Worm (Caenorhabditis elegans): ENCODE measurements around the gene C29F7.1.

ce11 chrX:13415722-13416121 is 6.0 kb downstream of the C29F7.1 start, which contains the start of gene C29F7.2:
- TF ChIP-seq Y105C5A.15 (GFP tag; IDR thresholded peaks at IDR 0.05) = no peak
- no peak for TF ChIP-seq zfp-2 (tag; optimal IDR thresholded peaks at IDR 0.05)
- TF ChIP-seq set-16 (GFP tag; IDR thresholded peaks at IDR 0.05) = no peak
